Fruit fly (Drosophila melanogaster) whole organism, prepupa: ENCODE data around the gene CG18746.

Experiments used
- CG10631 ChIP-seq: fragments of 200-800 bp; sonication (Bioruptor generic); optimal IDR thresholded peaks from 2 replicates; lab custom pipeline; 2016; ENCODE audit warnings: missing biosample characterization, missing genetic modification characterization
- CG10669 ChIP-seq: fragments of 200-800 bp; sonication (Bioruptor generic); optimal IDR thresholded peaks from 3 replicates; lab custom pipeline; 2018; ENCODE audit warnings: missing biosample characterization, mild to moderate bottlenecking, missing genetic modification characterization, moderate library complexity
- CG11762 ChIP-seq: fragments of 200-800 bp; sonication (Bioruptor generic); optimal IDR thresholded peaks from 3 replicates; lab custom pipeline; 2016; ENCODE audit warnings: missing biosample characterization, missing genetic modification characterization; ENCODE audit not compliant: insufficient read depth
- CG11902 ChIP-seq: fragments of 200-800 bp; sonication (Bioruptor generic); optimal IDR thresholded peaks from 3 replicates; lab custom pipeline; 2016; ENCODE audit warnings: missing biosample characterization, missing genetic modification characterization
- CG1621 ChIP-seq: fragments of 200-800 bp; sonication (Bioruptor generic); optimal IDR thresholded peaks from 3 replicates; lab custom pipeline; 2018; ENCODE audit warnings: missing biosample characterization, mild to moderate bottlenecking, missing genetic modification characterization
- CG16779 ChIP-seq: fragments of 200-800 bp; sonication (Bioruptor generic); optimal IDR thresholded peaks from 3 replicates; lab custom pipeline; 2017; ENCODE audit warnings: missing biosample characterization, mild to moderate bottlenecking, missing genetic modification characterization
- CG3032 ChIP-seq: fragments of 200-800 bp; optimal IDR thresholded peaks from 2 replicates; lab custom pipeline; 2019; ENCODE audit warnings: missing biosample characterization, mild to moderate bottlenecking, missing genetic modification characterization, moderate library complexity
- CG31627 ChIP-seq: fragments of 200-800 bp; sonication (Bioruptor generic); optimal IDR thresholded peaks from 3 replicates; lab custom pipeline; 2016; ENCODE audit warnings: missing biosample characterization, missing genetic modification characterization
- CG32006 ChIP-seq: fragments of 200-800 bp; sonication (Bioruptor generic); optimal IDR thresholded peaks from 3 replicates; lab custom pipeline; 2017; ENCODE audit warnings: missing biosample characterization, mild to moderate bottlenecking, missing genetic modification characterization
- CG34406 ChIP-seq: fragments of 200-800 bp; sonication (Bioruptor generic); optimal IDR thresholded peaks from 3 replicates; lab custom pipeline; 2016; ENCODE audit warnings: missing biosample characterization, missing genetic modification characterization
- CG3919 ChIP-seq: fragments of 200-800 bp; sonication (Bioruptor generic); optimal IDR thresholded peaks from 3 replicates; lab custom pipeline; 2016; ENCODE audit warnings: missing biosample characterization, missing genetic modification characterization
- CG4318 ChIP-seq: fragments of 200-800 bp; sonication (Bioruptor generic); optimal IDR thresholded peaks from 3 replicates; lab custom pipeline; 2017; ENCODE audit warnings: missing biosample characterization, mild to moderate bottlenecking, missing genetic modification characterization
- CG6276 ChIP-seq: fragments of 200-800 bp; sonication (Bioruptor generic); optimal IDR thresholded peaks from 2 replicates; lab custom pipeline; 2017; ENCODE audit warnings: missing biosample characterization, mild to moderate bottlenecking, missing genetic modification characterization
- CG6854 ChIP-seq: fragments of 200-800 bp; sonication (Bioruptor generic); optimal IDR thresholded peaks from 2 replicates; lab custom pipeline; 2017; ENCODE audit warnings: missing biosample characterization, mild to moderate bottlenecking, missing genetic modification characterization
- CG7368 ChIP-seq: fragments of 200-800 bp; sonication (Bioruptor generic); optimal IDR thresholded peaks from 3 replicates; lab custom pipeline; 2016; ENCODE audit warnings: missing biosample characterization, missing genetic modification characterization
- CG8119 ChIP-seq: fragments of 200-800 bp; sonication (Bioruptor generic); IDR thresholded peaks from 3 replicates; pipeline ENCODE4 v1.3.6; 2022; ENCODE audit warnings: missing biosample characterization, missing genetic modification characterization
- CG8319 ChIP-seq: fragments of 200-800 bp; sonication (Bioruptor generic); optimal IDR thresholded peaks from 3 replicates; lab custom pipeline; 2016; ENCODE audit warnings: missing biosample characterization, missing genetic modification characterization
- CG9139 ChIP-seq: fragments of 200-800 bp; sonication (Bioruptor generic); optimal IDR thresholded peaks from 3 replicates; lab custom pipeline; 2017; ENCODE audit warnings: missing biosample characterization, mild to moderate bottlenecking, missing genetic modification characterization
- Eip75B ChIP-seq: fragments of 200-800 bp; sonication (Bioruptor generic); optimal IDR thresholded peaks from 3 replicates; lab custom pipeline; 2016; ENCODE audit warnings: missing biosample characterization, missing genetic modification characterization
- Eip78C ChIP-seq: fragments of 200-800 bp; sonication (Bioruptor generic); peaks from one replicate; lab custom pipeline; 2016; ENCODE audit warnings: missing biosample characterization, missing genetic modification characterization
- Eip93F ChIP-seq: fragments of 200-800 bp; sonication (Bioruptor generic); optimal IDR thresholded peaks from 2 replicates; lab custom pipeline; 2016; ENCODE audit warnings: missing biosample characterization, mild to moderate bottlenecking, missing genetic modification characterization
- Ets21C ChIP-seq: fragments of 200-800 bp; sonication (Bioruptor generic); optimal IDR thresholded peaks from 3 replicates; lab custom pipeline; 2016; ENCODE audit warnings: missing biosample characterization, missing genetic modification characterization
- Ets96B ChIP-seq: fragments of 200-800 bp; optimal IDR thresholded peaks from 2 replicates; lab custom pipeline; 2019; ENCODE audit warnings: missing biosample characterization, mild to moderate bottlenecking, missing genetic modification characterization, moderate library complexity
- Gug ChIP-seq: fragments of 200-800 bp; sonication (Bioruptor generic); IDR thresholded peaks from 2 replicates; pipeline ENCODE4 v1.3.6; 2022; ENCODE audit warnings: missing biosample characterization, missing genetic modification characterization
- Hr38 ChIP-seq: sonication (Bioruptor generic); optimal IDR thresholded peaks from 2 replicates; lab custom pipeline; 2016; ENCODE audit warnings: missing biosample characterization, missing genetic modification characterization
- Lpt ChIP-seq: fragments of 200-800 bp; sonication (Bioruptor generic); optimal IDR thresholded peaks from 3 replicates; lab custom pipeline; 2016; ENCODE audit warnings: missing biosample characterization, missing genetic modification characterization
- Met ChIP-seq: fragments of 200-800 bp; sonication (Bioruptor generic); optimal IDR thresholded peaks from 3 replicates; lab custom pipeline; 2016; ENCODE audit warnings: missing biosample characterization, missing genetic modification characterization
- Sox102F ChIP-seq: fragments of 200-800 bp; sonication (Bioruptor generic); optimal IDR thresholded peaks from 2 replicates; lab custom pipeline; 2016; ENCODE audit warnings: missing biosample characterization, mild to moderate bottlenecking, missing genetic modification characterization
- Sox14 ChIP-seq: fragments of 200-800 bp; sonication (Bioruptor generic); optimal IDR thresholded peaks from 3 replicates; lab custom pipeline; 2016; ENCODE audit warnings: missing biosample characterization, missing genetic modification characterization
- achi ChIP-seq: fragments of 200-800 bp; sonication (Bioruptor generic); optimal IDR thresholded peaks from 3 replicates; lab custom pipeline; 2016; ENCODE audit warnings: missing biosample characterization, missing genetic modification characterization
- dac ChIP-seq: fragments of 200-800 bp; sonication (Bioruptor generic); optimal IDR thresholded peaks from 2 replicates; lab custom pipeline; 2017; ENCODE audit warnings: missing biosample characterization, mild to moderate bottlenecking, missing genetic modification characterization
- eg ChIP-seq: fragments of 200-800 bp; sonication (Bioruptor generic); IDR thresholded peaks from 3 replicates; pipeline ENCODE4 v1.3.6; 2022; ENCODE audit warnings: missing biosample characterization, missing genetic modification characterization
- esn ChIP-seq: fragments of 200-800 bp; sonication (Bioruptor generic); optimal IDR thresholded peaks from 2 replicates; lab custom pipeline; 2016; ENCODE audit warnings: missing biosample characterization, mild to moderate bottlenecking, missing genetic modification characterization, moderate library complexity
- fd59A ChIP-seq: fragments of 200-800 bp; sonication (Bioruptor generic); optimal IDR thresholded peaks from 2 replicates; lab custom pipeline; 2017; ENCODE audit warnings: missing biosample characterization, mild to moderate bottlenecking, missing genetic modification characterization, missing genetic modification reagents
- fd85E ChIP-seq: fragments of 200-800 bp; sonication (Bioruptor generic); optimal IDR thresholded peaks from 3 replicates; lab custom pipeline; 2016; ENCODE audit warnings: missing biosample characterization, missing genetic modification characterization
- fkh ChIP-seq: fragments of 200-800 bp; sonication (Bioruptor generic); optimal IDR thresholded peaks from 3 replicates; lab custom pipeline; 2017; ENCODE audit warnings: missing biosample characterization, mild to moderate bottlenecking, missing genetic modification characterization, moderate library complexity
- lz ChIP-seq: fragments of 200-800 bp; sonication (Bioruptor generic); optimal IDR thresholded peaks from 3 replicates; lab custom pipeline; 2016; ENCODE audit warnings: missing biosample characterization, missing genetic modification characterization
- net ChIP-seq: fragments of 200-800 bp; sonication (Bioruptor generic); optimal IDR thresholded peaks from 3 replicates; lab custom pipeline; 2016; ENCODE audit warnings: missing biosample characterization, missing genetic modification characterization
- pdm3 ChIP-seq: fragments of 200-800 bp; sonication (Bioruptor generic); optimal IDR thresholded peaks from 3 replicates; lab custom pipeline; 2016; ENCODE audit warnings: missing biosample characterization, missing genetic modification characterization
- spab ChIP-seq: fragments of 200-800 bp; sonication (Bioruptor generic); optimal IDR thresholded peaks from 2 replicates; lab custom pipeline; 2017; ENCODE audit warnings: missing biosample characterization, mild to moderate bottlenecking, missing genetic modification characterization, missing genetic modification reagents
- ss ChIP-seq, 2 experiments: fragments of 200-800 bp; sonication (Bioruptor generic); optimal IDR thresholded peaks; 2 replicates in 1 of 2; 3 replicates in 1 of 2; lab custom pipeline; 2017 to 2018; ENCODE audit warnings: mild to moderate bottlenecking in 2 of 2, missing biosample characterization in 2 of 2, missing genetic modification characterization in 2 of 2, moderate library complexity in 1 of 2
- vri ChIP-seq: fragments of 200-800 bp; sonication (Bioruptor generic); optimal IDR thresholded peaks from 3 replicates; lab custom pipeline; 2016; ENCODE audit warnings: missing biosample characterization, mild to moderate bottlenecking, missing genetic modification characterization

CG18746 gene

dm6 chr3R:7809662-7810621 lies 20.0 kb upstream of the CG18746 start, which contains the start of the genes CG2993 and sgll (continued):
- TF ChIP-seq Eip78C (GFP tag; lab: Kevin White, UChicago) (peak; percentile 91), fd59A (peak; percentile 48), Eip93F (no peak), Gug (GFP tag; lab: Robert Waterston, UW) (peak; percentile 28; the same call in 1 of the 2 replicates), Eip75B (peak; percentile 49), CG31627 (peak; percentile 97), CG3919 (GFP tag; lab: Kevin White, UChicago) (peak; percentile 85), lz (peak; percentile 92), CG16779 (tag; lab: Kevin White, UChicago) (peak; percentile 18), achi (GFP tag; lab: Kevin White, UChicago) (peak; percentile 57), Hr38 (no peak), Lpt (peak; percentile 41), dac (GFP tag; lab: Kevin White, UChicago) (peak; percentile 83), spab (peak; percentile 11), CG4318 (GFP tag; lab: Kevin White, UChicago) (peak; percentile 52), net (GFP tag; lab: Kevin White, UChicago) (peak; percentile 55), Met (peak; percentile 84), eg (GFP tag; lab: Robert Waterston, UW) (peak; percentile 56; the same call in 2 of the 3 replicates), esn (peak; percentile 90), Sox102F (peak; percentile 61), CG7368 (GFP tag; lab: Kevin White, UChicago) (peak; percentile 63), CG8319 (GFP tag; lab: Kevin White, UChicago) (peak; percentile 70), CG34406 (GFP tag; lab: Kevin White, UChicago) (peak; percentile 61), Sox14 (GFP tag; lab: Kevin White, UChicago) (peak; percentile 82), CG9139 (GFP tag; lab: Kevin White, UChicago) (no peak), CG11762 (GFP tag; lab: Kevin White, UChicago) (peak; percentile 29), pdm3 (GFP tag; lab: Kevin White, UChicago) (peak; percentile 85), vri (peak; percentile 64), fkh (GFP tag; lab: Kevin White, UChicago) (peak; percentile 88), CG6276 (GFP tag; lab: Kevin White, UChicago) (no peak), CG10669 (GFP tag; lab: Kevin White, UChicago) (peak; percentile 66), CG11902 (GFP tag; lab: Kevin White, UChicago) (peak; percentile 82), CG1621 (tag; lab: Kevin White, UChicago) (peak; percentile 51), CG10631 (peak; percentile 73), CG6854 (GFP tag; lab: Kevin White, UChicago) (no peak)

DNA sequence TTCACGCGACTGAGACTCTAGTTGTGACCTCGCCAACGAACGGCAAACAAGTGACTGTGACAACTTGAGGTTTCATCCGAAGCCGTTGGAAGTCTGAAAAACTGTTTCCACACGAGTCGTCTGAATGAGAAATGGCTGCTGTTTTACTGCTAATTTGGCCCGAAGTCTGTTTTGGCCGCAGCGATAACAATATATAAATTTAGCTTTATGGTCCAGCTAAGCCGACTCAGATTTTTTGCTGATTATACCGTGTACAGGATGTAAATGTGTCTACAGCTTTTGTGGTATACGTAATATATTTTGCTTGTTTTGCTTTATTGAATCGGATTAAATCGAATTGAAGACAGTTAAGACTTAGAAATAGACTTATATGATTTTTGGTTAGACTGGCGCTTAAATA lies 14.3 kb upstream of the CG18746 start, which contains the start of gene CG18268:
Gene CG18268 (minus strand): TSS at position 101 of the 400 bp plus-strand sequence.
- TF ChIP-seq lz: no peak
- no peak for TF ChIP-seq fd85E (GFP tag; lab: Kevin White, UChicago)
- no peak for TF ChIP-seq Lpt
- TF ChIP-seq CG1621 (tag; lab: Kevin White, UChicago): no peak
- TF ChIP-seq pdm3 (GFP tag; lab: Kevin White, UChicago): no peak
- no peak for TF ChIP-seq Gug (GFP tag; lab: Robert Waterston, UW)
- TF ChIP-seq CG11762 (GFP tag; lab: Kevin White, UChicago): no peak

DNA sequence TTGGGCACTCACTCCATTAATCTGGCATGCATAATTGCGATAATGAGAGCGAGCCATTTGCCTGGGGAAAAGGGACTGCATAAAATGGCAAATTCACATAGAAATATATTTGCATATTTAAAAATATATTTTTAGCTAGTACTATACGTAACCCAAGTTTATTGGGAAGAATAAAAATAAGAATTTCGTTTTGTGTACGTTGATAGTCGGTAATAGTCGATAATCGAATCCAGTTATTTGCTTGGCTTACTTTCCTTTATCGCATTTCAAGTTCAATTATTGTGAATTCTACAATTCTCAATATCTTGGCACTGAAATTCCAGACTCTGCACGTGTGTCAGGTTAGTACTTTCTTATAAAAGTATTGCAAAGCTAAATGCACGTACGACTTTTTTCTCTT lies 12.7 kb upstream of the CG18746 start, which contains the start of gene CG3014:
Gene CG3014 (minus strand): TSS at position 101 of the 400 bp plus-strand sequence.
- no peak for TF ChIP-seq Gug (GFP tag; lab: Robert Waterston, UW)
- no peak for TF ChIP-seq esn
- TF ChIP-seq Ets96B (tag; lab: Kevin White, UChicago): no peak
- TF ChIP-seq CG8119 (GFP tag; lab: Robert Waterston, UW): no peak
- TF ChIP-seq ss (GFP tag; optimal IDR thresholded peaks at IDR 0.05; lab: Kevin White, UChicago): no peak
- no peak for TF ChIP-seq Ets21C
- no peak for TF ChIP-seq Eip78C (GFP tag; lab: Kevin White, UChicago)
- no peak for TF ChIP-seq CG11762 (GFP tag; lab: Kevin White, UChicago)
- TF ChIP-seq CG3919 (GFP tag; lab: Kevin White, UChicago): no peak
- no peak for TF ChIP-seq Lpt
- TF ChIP-seq Sox102F: no peak
- no peak for TF ChIP-seq CG34406 (GFP tag; lab: Kevin White, UChicago)
- no peak for TF ChIP-seq CG32006 (GFP tag; lab: Kevin White, UChicago)
- TF ChIP-seq CG3032 (tag; lab: Kevin White, UChicago): no peak
